Worm (Caenorhabditis elegans): ENCODE measurements around the gene srw-4.

ce11 chrV:2883097-2883496, 5.5 kb downstream of the srw-4 start:
- TF ChIP-seq ZK546.5 (tag; optimal IDR thresholded peaks at IDR 0.05) (no peak), zag-1 (tag; optimal IDR thresholded peaks at IDR 0.05) (no peak), ceh-16 (tag; optimal IDR thresholded peaks at IDR 0.05) (no peak), pqm-1 (tag; optimal IDR thresholded peaks at IDR 0.05) (no peak)

Data from whole organism, L3 larva.